Worm (Caenorhabditis elegans): ENCODE measurements around the gene hosl-1.

hosl-1 gene

ce11 chrX:4616832-4617231 is 20.1 kb upstream of the hosl-1 start:
- TF ChIP-seq lin-35 (GFP tag; optimal IDR thresholded peaks at IDR 0.05) (peak; percentile 14 to 38), sup-37 (GFP tag; optimal IDR thresholded peaks at IDR 0.05) (no peak), elt-3 (tag; optimal IDR thresholded peaks at IDR 0.05) (no peak), dpl-1 (GFP tag; optimal IDR thresholded peaks at IDR 0.05) (peak in 1 of 3 experiments; percentile 47), nhr-47 (tag; optimal IDR thresholded peaks at IDR 0.05) (no peak), Y116A8C.19 (tag; optimal IDR thresholded peaks at IDR 0.05; ENCODE audit: borderline replicate concordance) (no peak), ces-1 (GFP tag; optimal IDR thresholded peaks at IDR 0.05) (no peak), unc-86 (tag; optimal IDR thresholded peaks at IDR 0.05) (peak; percentile 13), sox-4 (tag; optimal IDR thresholded peaks at IDR 0.05) (no peak), nhr-237 (tag; optimal IDR thresholded peaks at IDR 0.05) (no peak), nhr-11 (tag; optimal IDR thresholded peaks at IDR 0.05) (no peak), C04F5.9 (tag; optimal IDR thresholded peaks at IDR 0.05) (no peak), egl-27 (tag; optimal IDR thresholded peaks at IDR 0.05) (no peak), pag-3 (tag; optimal IDR thresholded peaks at IDR 0.05; ENCODE audit: borderline replicate concordance, insufficient read depth) (no peak), zip-4 (GFP tag; optimal IDR thresholded peaks at IDR 0.05) (no peak), C34B4.2 (tag; optimal IDR thresholded peaks at IDR 0.05) (no peak), lin-14 (GFP tag; optimal IDR thresholded peaks at IDR 0.05) (peak; percentile 36), F16B12.6 (tag; optimal IDR thresholded peaks at IDR 0.05) (no peak), isw-1 (GFP tag; IDR thresholded peaks at IDR 0.05) (no peak), aha-1 (tag; optimal IDR thresholded peaks at IDR 0.05) (no peak), jun-1 (tag; optimal IDR thresholded peaks at IDR 0.05) (no peak), ceh-82 (tag; optimal IDR thresholded peaks at IDR 0.05) (peak in 1 of 3 experiments; percentile 52), grh-1 (GFP tag; IDR thresholded peaks at IDR 0.05) (no peak), nhr-71 (tag; optimal IDR thresholded peaks at IDR 0.05) (no peak), ceh-63 (GFP tag; optimal IDR thresholded peaks at IDR 0.05) (no peak), ztf-11 (tag; optimal IDR thresholded peaks at IDR 0.05) (no peak), swsn-7 (tag; optimal IDR thresholded peaks at IDR 0.05) (no peak), ceh-88 (GFP tag; IDR thresholded peaks at IDR 0.05) (no peak), unc-30 (tag; optimal IDR thresholded peaks at IDR 0.05) (no peak), efl-1 (optimal IDR thresholded peaks at IDR 0.05) (peak in 1 of 2 experiments; percentile 43), efl-1 (GFP tag; optimal IDR thresholded peaks at IDR 0.05 in 1 of 2) (peak in 1 of 2 experiments; percentile 72), pqm-1 (tag; optimal IDR thresholded peaks at IDR 0.05) (no peak), skn-1 (tag; optimal IDR thresholded peaks at IDR 0.05) (no peak), efl-3 (GFP tag; optimal IDR thresholded peaks at IDR 0.05) (no peak), fos-1 (tag; optimal IDR thresholded peaks at IDR 0.05) (no peak), hlh-4 (tag; optimal IDR thresholded peaks at IDR 0.05) (no peak), ztf-4 (tag; optimal IDR thresholded peaks at IDR 0.05) (no peak), egl-13 (tag; optimal IDR thresholded peaks at IDR 0.05) (no peak), lin-39 (tag; optimal IDR thresholded peaks at IDR 0.05) (no peak), ceh-90 (tag; optimal IDR thresholded peaks at IDR 0.05) (no peak), dsc-1 (tag; optimal IDR thresholded peaks at IDR 0.05) (no peak), tlp-1 (tag; optimal IDR thresholded peaks at IDR 0.05) (no peak), fkh-4 (tag; optimal IDR thresholded peaks at IDR 0.05; ENCODE audit: borderline replicate concordance) (no peak), nhr-12 (tag; optimal IDR thresholded peaks at IDR 0.05) (no peak), nhr-77 (tag; optimal IDR thresholded peaks at IDR 0.05) (no peak), lsy-2 (tag; optimal IDR thresholded peaks at IDR 0.05) (no peak), C16A3.4 (tag; optimal IDR thresholded peaks at IDR 0.05) (no peak)

Data from whole organism, L1 larva.